Worm (Caenorhabditis elegans): ENCODE data around the gene decr-1.2.

DNA sequence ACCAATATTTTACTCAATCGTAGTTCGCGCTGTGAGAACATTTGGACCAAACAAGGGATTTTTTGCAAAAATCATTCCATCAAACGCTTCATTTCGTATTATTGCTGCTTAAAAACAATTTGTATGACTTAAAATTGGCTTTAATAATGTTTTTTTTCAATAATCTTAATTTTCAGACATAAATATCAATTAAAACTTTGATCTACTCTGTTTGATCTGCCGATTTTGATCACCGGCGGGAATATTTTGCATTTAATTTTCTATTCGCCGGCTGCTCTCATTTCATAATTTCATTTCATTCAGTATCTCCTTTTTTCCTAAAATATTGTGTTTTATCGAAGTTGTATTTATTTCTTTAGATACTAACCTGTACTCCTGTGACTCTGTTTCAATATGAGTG lies 29.8 kb downstream of the decr-1.2 start, which contains the start of gene puf-5:
- TF ChIP-seq flt-1 (GFP tag; IDR thresholded peaks at IDR 0.05) = no peak
- no peak for TF ChIP-seq ceh-36 (tag; optimal IDR thresholded peaks at IDR 0.05)
- no peak for TF ChIP-seq hmbx-1 (tag; optimal IDR thresholded peaks at IDR 0.05)
- TF ChIP-seq ama-1 (optimal IDR thresholded peaks at IDR 0.05) = no peak
- no peak for TF ChIP-seq F13C5.2 (tag; optimal IDR thresholded peaks at IDR 0.05)
